Fruit fly (Drosophila melanogaster) whole organism, embryonic: ENCODE results near the gene gNacalpha.
A peak's percentile ranks its signal among the peaks of the same experiment; 100 is the strongest.

ENCODE experiments used
- Awh ChIP-seq: fragments of 200-800 bp; sonication (Bioruptor generic); IDR thresholded peaks from 2 replicates; pipeline ENCODE4, ENCODE4 v1.3.6; 2022; ENCODE audit warnings: missing biosample characterization, missing genetic modification characterization
- Blimp-1 ChIP-seq: fragments of 200-800 bp; sonication (Bioruptor generic); optimal IDR thresholded peaks from 3 replicates; lab custom pipeline; 2018; ENCODE audit warnings: missing biosample characterization, missing genetic modification characterization, mild to moderate bottlenecking, moderate library complexity, missing genetic modification reagents
- CG11456 ChIP-seq: fragments of 200-800 bp; sonication (Bioruptor generic); IDR thresholded peaks from 3 replicates; pipeline ENCODE4 v1.3.6; 2022; ENCODE audit warnings: missing biosample characterization, missing genetic modification characterization
- CG11504 ChIP-seq: fragments of 200-800 bp; sonication (Bioruptor generic); optimal IDR thresholded peaks from 3 replicates; lab custom pipeline; 2019; ENCODE audit warnings: missing biosample characterization, mild to moderate bottlenecking, missing genetic modification characterization, moderate library complexity
- CG12769 ChIP-seq: fragments of 200-800 bp; sonication (Bioruptor generic); optimal IDR thresholded peaks from 2 replicates; lab custom pipeline; 2019; ENCODE audit warnings: missing biosample characterization, mild to moderate bottlenecking, missing genetic modification characterization, moderate library complexity
- CG14050 ChIP-seq: fragments of 200-800 bp; sonication (Bioruptor generic); IDR thresholded peaks from 3 replicates; pipeline ENCODE4 v1.3.6; 2022; ENCODE audit warnings: missing biosample characterization, missing genetic modification characterization
- CG14710 ChIP-seq: fragments of 200-800 bp; sonication (Bioruptor generic); optimal IDR thresholded peaks from 3 replicates; lab custom pipeline; 2019; ENCODE audit warnings: missing biosample characterization, mild to moderate bottlenecking, missing genetic modification characterization, moderate library complexity
- CG15696 ChIP-seq: fragments of 200-800 bp; sonication (Bioruptor generic); optimal IDR thresholded peaks from 2 replicates; lab custom pipeline; 2019; ENCODE audit warnings: missing biosample characterization, mild to moderate bottlenecking, missing genetic modification characterization, moderate library complexity
- CG16779 ChIP-seq: fragments of 200-800 bp; sonication (Bioruptor generic); IDR thresholded peaks from 2 replicates; pipeline ENCODE4 v1.3.6; 2022; ENCODE audit warnings: missing biosample characterization, missing genetic modification characterization
- CG18599 ChIP-seq: fragments of 200-800 bp; sonication (Bioruptor generic); optimal IDR thresholded peaks from 3 replicates; lab custom pipeline; 2017; ENCODE audit warnings: missing biosample characterization, missing genetic modification characterization, mild to moderate bottlenecking, moderate library complexity, missing genetic modification reagents
- CG18619 ChIP-seq: fragments of 200-800 bp; sonication (Bioruptor generic); optimal IDR thresholded peaks from 3 replicates; lab custom pipeline; 2017; ENCODE audit warnings: missing biosample characterization, mild to moderate bottlenecking, missing genetic modification characterization
- CG2129 ChIP-seq: fragments of 200-800 bp; sonication (Bioruptor generic); IDR thresholded peaks from 2 replicates; pipeline ENCODE4 v1.3.6; 2022; ENCODE audit warnings: missing biosample characterization, missing genetic modification characterization; ENCODE audit not compliant: partially characterized antibody
- CG2712 ChIP-seq: fragments of 200-800 bp; optimal IDR thresholded peaks from 3 replicates; lab custom pipeline; 2019; ENCODE audit warnings: missing biosample characterization, mild to moderate bottlenecking, missing genetic modification characterization, moderate library complexity
- CG3065 ChIP-seq: fragments of 200-800 bp; sonication (Bioruptor generic); optimal IDR thresholded peaks from 2 replicates; lab custom pipeline; 2016; ENCODE audit warnings: missing biosample characterization, missing genetic modification characterization
- CG32767 ChIP-seq: fragments of 200-800 bp; sonication (Bioruptor generic); IDR thresholded peaks from 2 replicates; pipeline ENCODE4 v1.3.6; 2022; ENCODE audit warnings: missing biosample characterization, missing genetic modification characterization
- CG34224 ChIP-seq: fragments of 200-800 bp; sonication (Bioruptor generic); IDR thresholded peaks from 3 replicates; pipeline ENCODE4 v1.3.6; 2022; ENCODE audit warnings: missing biosample characterization, missing genetic modification characterization; ENCODE audit not compliant: partially characterized antibody
- CG3726 ChIP-seq: fragments of 200-800 bp; sonication (Bioruptor generic); IDR thresholded peaks from 3 replicates; pipeline ENCODE4, ENCODE4 v1.3.6; 2022; ENCODE audit warnings: missing biosample characterization, missing genetic modification characterization
- CG4820 ChIP-seq: fragments of 200-800 bp; sonication (Bioruptor generic); optimal IDR thresholded peaks from 3 replicates; lab custom pipeline; 2016; ENCODE audit warnings: missing biosample characterization, missing genetic modification characterization
- CG7556 ChIP-seq: fragments of 200-800 bp; sonication (Bioruptor generic); optimal IDR thresholded peaks from 2 replicates; lab custom pipeline; 2017; ENCODE audit warnings: missing biosample characterization, mild to moderate bottlenecking, missing genetic modification characterization
- Deaf1 ChIP-seq: fragments of 200-800 bp; optimal IDR thresholded peaks from 3 replicates; lab custom pipeline; 2019; ENCODE audit warnings: missing biosample characterization, mild to moderate bottlenecking, missing genetic modification characterization, moderate library complexity
- E2f2 ChIP-seq: fragments of 200-800 bp; sonication (Bioruptor generic); IDR thresholded peaks from 2 replicates; pipeline ENCODE4 v1.3.6; 2022; ENCODE audit warnings: missing biosample characterization, missing genetic modification characterization
- Hr78 ChIP-seq, 2 experiments: fragments of 200-800 bp in 1 of 2; fragments of >200 bp in 1 of 2; sonication (Bioruptor generic) in 1 of 2; optimal IDR thresholded peaks; 2 replicates each; lab custom pipeline; 2017 to 2019; ENCODE audit warnings: missing biosample characterization in 2 of 2, missing genetic modification characterization in 2 of 2, mild to moderate bottlenecking in 1 of 2, moderate library complexity in 1 of 2
- Lim3 ChIP-seq: fragments of 200-800 bp; sonication (Bioruptor generic); IDR thresholded peaks from 2 replicates; pipeline ENCODE4 v1.3.6; 2022; ENCODE audit warnings: missing biosample characterization, missing genetic modification characterization
- Mes4 ChIP-seq: fragments of 200-800 bp; sonication (Bioruptor generic); optimal IDR thresholded peaks from 2 replicates; lab custom pipeline; 2016; ENCODE audit warnings: missing biosample characterization, missing genetic modification characterization
- Rx ChIP-seq: fragments of 200-800 bp; sonication (Bioruptor generic); IDR thresholded peaks from 2 replicates; pipeline ENCODE4 v1.3.6; 2022; ENCODE audit warnings: missing biosample characterization, missing genetic modification characterization
- Ssrp ChIP-seq: fragments of 200-800 bp; sonication (Bioruptor generic); optimal IDR thresholded peaks from 2 replicates; lab custom pipeline; 2018; ENCODE audit warnings: missing biosample characterization, mild to moderate bottlenecking, missing genetic modification characterization, moderate library complexity
- cad ChIP-seq: fragments of >200 bp; optimal IDR thresholded peaks from 2 replicates; lab custom pipeline; 2017; ENCODE audit warnings: missing biosample characterization, missing genetic modification characterization
- cas ChIP-seq: fragments of 200-800 bp; sonication (Bioruptor generic); IDR thresholded peaks from 2 replicates; pipeline ENCODE4 v1.3.6; 2022; ENCODE audit warnings: missing biosample characterization, missing genetic modification characterization
- ci ChIP-seq: fragments of 200-800 bp; sonication (Bioruptor generic); IDR thresholded peaks from 3 replicates; pipeline ENCODE4 v1.3.6; 2022; ENCODE audit warnings: missing biosample characterization, missing genetic modification characterization
- dan ChIP-seq: fragments of 200-800 bp; sonication (Bioruptor generic); IDR thresholded peaks from 2 replicates; pipeline ENCODE4 v1.3.6; 2022; ENCODE audit warnings: missing biosample characterization, missing genetic modification characterization
- ems ChIP-seq: fragments of 200-800 bp; sonication (Bioruptor generic); optimal IDR thresholded peaks from 3 replicates; lab custom pipeline; 2016; ENCODE audit warnings: missing biosample characterization, missing genetic modification characterization
- fu2 ChIP-seq: fragments of 200-800 bp; sonication (Bioruptor generic); optimal IDR thresholded peaks from 2 replicates; lab custom pipeline; 2016; ENCODE audit warnings: missing biosample characterization, missing genetic modification characterization
- gcm ChIP-seq: fragments of 200-800 bp; sonication (Bioruptor generic); optimal IDR thresholded peaks from 2 replicates; lab custom pipeline; 2019; ENCODE audit warnings: missing biosample characterization, mild to moderate bottlenecking, missing genetic modification characterization, moderate library complexity
- gsb ChIP-seq: fragments of 200-800 bp; sonication (Bioruptor generic); IDR thresholded peaks from 2 replicates; pipeline ENCODE4 v1.3.6; 2022; ENCODE audit warnings: missing biosample characterization, missing genetic modification characterization
- hbn ChIP-seq: fragments of 200-800 bp; sonication (Bioruptor generic); IDR thresholded peaks from 2 replicates; pipeline ENCODE4 v1.3.6; 2022; ENCODE audit warnings: missing biosample characterization, missing genetic modification characterization; ENCODE audit not compliant: partially characterized antibody
- her ChIP-seq: fragments of 200-800 bp; sonication (Bioruptor generic); optimal IDR thresholded peaks from 2 replicates; lab custom pipeline; 2016; ENCODE audit warnings: missing biosample characterization, missing genetic modification characterization
- kay ChIP-seq: fragments of 200-800 bp; sonication (Bioruptor generic); optimal IDR thresholded peaks from 2 replicates; lab custom pipeline; 2016; ENCODE audit warnings: missing biosample characterization, missing genetic modification characterization
- nmo ChIP-seq: fragments of 200-800 bp; sonication (Bioruptor generic); optimal IDR thresholded peaks from 2 replicates; lab custom pipeline; 2018; ENCODE audit warnings: missing biosample characterization, mild to moderate bottlenecking, missing genetic modification characterization, moderate library complexity
- nom ChIP-seq: fragments of 200-800 bp; sonication (Bioruptor generic); optimal IDR thresholded peaks from 2 replicates; lab custom pipeline; 2017; ENCODE audit warnings: missing biosample characterization, missing genetic modification characterization, mild to moderate bottlenecking, moderate library complexity, missing genetic modification reagents
- pita ChIP-seq: fragments of 200-800 bp; sonication (Bioruptor generic); optimal IDR thresholded peaks from 2 replicates; lab custom pipeline; 2017; ENCODE audit warnings: missing biosample characterization, mild to moderate bottlenecking, missing genetic modification characterization
- repo ChIP-seq: fragments of 200-800 bp; sonication (Bioruptor generic); optimal IDR thresholded peaks from 2 replicates; lab custom pipeline; 2016; ENCODE audit warnings: missing biosample characterization, missing genetic modification characterization
- run ChIP-seq: fragments of 200-800 bp; sonication (Bioruptor generic); optimal IDR thresholded peaks from 3 replicates; lab custom pipeline; 2018; ENCODE audit warnings: missing biosample characterization, mild to moderate bottlenecking, missing genetic modification characterization
- scrt ChIP-seq: fragments of 200-800 bp; sonication (Bioruptor generic); optimal IDR thresholded peaks from 2 replicates; lab custom pipeline; 2018; ENCODE audit warnings: missing biosample characterization, mild to moderate bottlenecking, missing genetic modification characterization, moderate library complexity
- sens-2 ChIP-seq: fragments of 200-800 bp; sonication (Bioruptor generic); IDR thresholded peaks from 2 replicates; pipeline ENCODE4 v1.3.6; 2022; ENCODE audit warnings: missing biosample characterization, missing genetic modification characterization
- slp2 ChIP-seq: fragments of 200-800 bp; sonication (Bioruptor generic); optimal IDR thresholded peaks from 2 replicates; lab custom pipeline; 2016; ENCODE audit warnings: missing biosample characterization, missing genetic modification characterization
- tap ChIP-seq: fragments of 200-800 bp; optimal IDR thresholded peaks from 3 replicates; lab custom pipeline; 2019; ENCODE audit warnings: missing biosample characterization, mild to moderate bottlenecking, missing genetic modification characterization, moderate library complexity
- tio ChIP-seq: fragments of 200-800 bp; sonication (Bioruptor generic); optimal IDR thresholded peaks from 2 replicates; lab custom pipeline; 2017; ENCODE audit warnings: missing biosample characterization, missing genetic modification characterization, inconsistent platforms
- trem ChIP-seq: fragments of 200-800 bp; optimal IDR thresholded peaks from 3 replicates; lab custom pipeline; 2019; ENCODE audit warnings: missing biosample characterization, mild to moderate bottlenecking, missing genetic modification characterization, moderate library complexity
- ttk ChIP-seq: fragments of 200-800 bp; sonication (Bioruptor generic); IDR thresholded peaks from 2 replicates; pipeline ENCODE4 v2.1.2; 2022; ENCODE audit warnings: missing biosample characterization, missing genetic modification characterization
- wdn ChIP-seq: fragments of 200-800 bp; sonication (Bioruptor generic); IDR thresholded peaks from 2 replicates; pipeline ENCODE4 v1.3.6; 2022; ENCODE audit warnings: missing biosample characterization, missing genetic modification characterization
- zf30C ChIP-seq: fragments of 200-800 bp; sonication (Bioruptor generic); optimal IDR thresholded peaks from 3 replicates; lab custom pipeline; 2018; ENCODE audit warnings: missing biosample characterization, mild to moderate bottlenecking, missing genetic modification characterization

The gNacalpha gene

DNA sequence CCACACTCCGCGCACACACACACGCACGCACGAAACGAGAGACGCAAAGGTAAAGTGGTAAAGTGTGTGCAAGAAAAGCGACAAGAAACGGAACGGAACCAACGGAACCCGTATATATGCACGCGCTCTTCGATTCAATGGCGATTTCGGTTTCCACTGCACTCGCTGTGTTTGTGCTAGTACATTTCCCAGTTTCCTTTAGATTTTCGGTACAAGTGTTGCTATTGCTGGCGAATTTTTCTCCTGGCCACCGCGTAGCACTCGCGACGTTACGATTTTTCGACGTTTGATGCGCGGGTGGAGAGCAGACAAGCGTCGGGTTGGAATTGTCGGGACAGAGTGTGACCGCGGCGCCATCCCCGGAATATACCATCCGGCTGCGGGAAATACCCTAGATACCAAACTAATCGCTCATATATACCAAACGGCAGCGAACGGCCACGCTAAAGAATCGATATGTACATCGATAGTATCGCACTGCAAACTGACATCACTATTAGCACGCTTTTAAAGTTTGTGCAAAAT is 40.5 kb downstream of the gNacalpha start, which contains the start of the genes S and ast:
TSS of gene S (minus strand) at position 347 of the 525 bp plus-strand sequence.
TSS of gene ast (plus strand) at position 480 of the 525 bp plus-strand sequence.
- TF ChIP-seq pita (GFP tag; lab: Kevin White, UChicago): no peak
- TF ChIP-seq CG16779 (GFP tag; lab: Robert Waterston, UW): peak; percentile 13; the same call in 1 of the 2 replicates
- 0 out of 2 replicates have a peak, but pooled peaks have one; percentile 18 for TF ChIP-seq Awh (GFP tag; lab: Robert Waterston, UW)
- peak; percentile 2 for TF ChIP-seq CG18619 (GFP tag; lab: Kevin White, UChicago)
- TF ChIP-seq nom (GFP tag; lab: Kevin White, UChicago): peak; percentile 61
- TF ChIP-seq repo (GFP tag; lab: Kevin White, UChicago): no peak
- peak; percentile 59 for TF ChIP-seq CG2712 (tag; lab: Kevin White, UChicago)
- no peak for TF ChIP-seq tap (tag; lab: Kevin White, UChicago)
- no peak for TF ChIP-seq CG4820 (GFP tag; lab: Kevin White, UChicago)
- no peak for TF ChIP-seq fu2
- no peak for TF ChIP-seq CG14050
- no peak for TF ChIP-seq run (tag; lab: Kevin White, UChicago)
- no peak for TF ChIP-seq CG18599
- TF ChIP-seq Ssrp (tag; lab: Kevin White, UChicago): no peak
- TF ChIP-seq gsb (GFP tag; lab: Robert Waterston, UW): no peak
- no peak for TF ChIP-seq Blimp-1
- TF ChIP-seq Rx: no peak
- no peak for TF ChIP-seq zf30C (GFP tag; lab: Kevin White, UChicago)
- TF ChIP-seq dan: no peak
- peak; percentile 67 for TF ChIP-seq her
- TF ChIP-seq scrt (GFP tag; lab: Kevin White, UChicago): peak; percentile 34
- no peak for TF ChIP-seq CG11456 (GFP tag; lab: Robert Waterston, UW)
- TF ChIP-seq sens-2 (GFP tag; lab: Robert Waterston, UW): no peak
- no peak for TF ChIP-seq CG15696 (tag; lab: Kevin White, UChicago)
- no peak for TF ChIP-seq Mes4 (GFP tag; lab: Kevin White, UChicago)
- TF ChIP-seq CG12769: no peak
- no peak for TF ChIP-seq ttk
- no peak for TF ChIP-seq cad (GFP tag; lab: Kevin White, UChicago)
- TF ChIP-seq CG7556 (GFP tag; lab: Kevin White, UChicago): peak; percentile 4
- TF ChIP-seq cas (GFP tag; lab: Robert Waterston, UW): 0 out of 2 replicates have a peak, but pooled peaks have one; percentile 26
- TF ChIP-seq slp2: no peak
- TF ChIP-seq kay: no peak
- TF ChIP-seq CG2129 (GFP tag; lab: Robert Waterston, UW): peak; percentile 90
- TF ChIP-seq CG11504 (tag; lab: Kevin White, UChicago): no peak
- peak; percentile 97 for TF ChIP-seq hbn (GFP tag; lab: Robert Waterston, UW)
- TF ChIP-seq E2f2: peak; percentile 73
- peak; percentile 37 for TF ChIP-seq CG3065
- TF ChIP-seq CG14710 (tag; lab: Kevin White, UChicago): peak; percentile 59
- peak; percentile 65 for TF ChIP-seq nmo (GFP tag; lab: Kevin White, UChicago)
- no peak for TF ChIP-seq tio (GFP tag; lab: Kevin White, UChicago)
- TF ChIP-seq CG34224 (GFP tag; lab: Robert Waterston, UW): peak; percentile 97
- no peak for TF ChIP-seq CG3726 (GFP tag; lab: Robert Waterston, UW)
- TF ChIP-seq ci (GFP tag; lab: Robert Waterston, UW): peak; percentile 74; the same call in 2 of the 3 replicates
- TF ChIP-seq wdn: no peak
- TF ChIP-seq trem (tag; lab: Kevin White, UChicago): peak; percentile 69
- peak; percentile 80 for TF ChIP-seq Deaf1 (tag; lab: Kevin White, UChicago)
- no peak for TF ChIP-seq CG32767
- peak; percentile 76 for TF ChIP-seq gcm (GFP tag; lab: Kevin White, UChicago)
- no peak for TF ChIP-seq Lim3 (GFP tag; lab: Robert Waterston, UW)
- no peak for TF ChIP-seq ems (GFP tag; lab: Kevin White, UChicago)
- no peak for TF ChIP-seq Hr78 (GFP tag; optimal IDR thresholded peaks at IDR 0.05; lab: Kevin White, UChicago)
